Fruit fly (Drosophila melanogaster): Measurements from ENCODE around the gene eIF4G1.

The eIF4G1 gene

DNA sequence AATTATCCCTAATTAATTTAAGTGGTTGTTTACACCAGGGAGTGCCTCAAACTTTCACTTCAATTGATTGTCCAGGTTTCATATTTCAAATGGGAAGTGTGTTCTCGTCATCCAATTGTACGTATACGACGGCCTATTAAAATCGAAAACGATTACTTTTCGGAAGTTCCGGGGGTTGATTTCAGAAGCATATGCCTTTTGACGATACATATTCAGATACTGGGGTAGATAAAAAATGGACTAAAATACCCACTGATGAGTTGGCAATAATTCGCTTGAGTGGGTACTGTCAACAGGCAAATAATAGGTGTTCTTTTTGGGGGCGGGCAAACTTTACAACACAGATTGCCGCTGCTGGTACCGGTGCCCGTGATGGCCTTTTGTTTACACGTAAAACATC lies 44.1 kb upstream of the eIF4G1 start (continued):
- TF ChIP-seq Dfd (GFP tag; optimal IDR thresholded peaks at IDR 0.05) (no peak), CG7987 (GFP tag; optimal IDR thresholded peaks at IDR 0.05) (no peak), disco-r (GFP tag; optimal IDR thresholded peaks at IDR 0.05) (no peak), CoRest (tag; optimal IDR thresholded peaks at IDR 0.05) (no peak), Nf-YC (tag; optimal IDR thresholded peaks at IDR 0.05) (peak; percentile 51)

DNA sequence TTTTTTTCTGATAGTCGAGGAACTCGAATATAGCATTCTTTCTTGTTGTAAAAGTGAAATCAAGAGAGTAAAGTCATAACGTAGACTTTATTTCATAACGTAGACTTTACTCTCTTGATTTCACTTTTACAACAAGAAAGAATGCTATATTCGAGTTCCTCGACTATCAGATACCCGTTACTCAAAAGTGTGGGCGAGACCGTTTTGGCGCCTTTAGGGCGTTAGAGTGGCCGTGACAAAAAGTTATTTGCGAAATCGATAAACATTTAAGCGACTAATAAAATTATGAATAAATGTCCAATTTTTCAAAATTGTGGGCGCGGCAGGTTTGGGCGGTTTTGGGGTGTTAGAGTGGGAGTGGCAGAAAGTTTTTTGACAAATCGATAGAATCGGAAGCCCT lies 40.6 kb upstream of the eIF4G1 start:
- TF ChIP-seq CG14860 (GFP tag; IDR thresholded peaks at IDR 0.05; ENCODE audit: partially characterized antibody) = peak; percentile 54; the same call in 1 of the 3 replicates
- no peak for TF ChIP-seq sim (GFP tag; IDR thresholded peaks at IDR 0.05)
- TF ChIP-seq CG7963 (GFP tag; IDR thresholded peaks at IDR 0.05; ENCODE audit: partially characterized antibody) = peak; percentile 41; the same call in 1 of the 3 replicates
- TF ChIP-seq CG16813 (GFP tag; IDR thresholded peaks at IDR 0.05; ENCODE audit: partially characterized antibody) = peak; percentile 55; the same call in 1 of the 3 replicates
- no peak for TF ChIP-seq CG16863 (GFP tag; optimal IDR thresholded peaks at IDR 0.05)
- TF ChIP-seq H15 (GFP tag; IDR thresholded peaks at IDR 0.05) = no peak
- no peak for TF ChIP-seq pan (optimal IDR thresholded peaks at IDR 0.05)
- no peak for TF ChIP-seq pan (GFP tag; optimal IDR thresholded peaks at IDR 0.05 in 1 of 2, IDR thresholded peaks at IDR 0.05 in 1 of 2)
- no peak for TF ChIP-seq CG3847 (GFP tag; IDR thresholded peaks at IDR 0.05)
- no peak for TF ChIP-seq CG7786 (GFP tag; optimal IDR thresholded peaks at IDR 0.05)
- TF ChIP-seq Scr (GFP tag; IDR thresholded peaks at IDR 0.05; ENCODE audit: partially characterized antibody) = 0 out of 2 replicates have a peak, but pooled peaks have one; percentile 35
- peak; percentile 47; the same call in 2 of the 3 replicates for TF ChIP-seq HLH4C (GFP tag; IDR thresholded peaks at IDR 0.05; ENCODE audit: partially characterized antibody)

DNA sequence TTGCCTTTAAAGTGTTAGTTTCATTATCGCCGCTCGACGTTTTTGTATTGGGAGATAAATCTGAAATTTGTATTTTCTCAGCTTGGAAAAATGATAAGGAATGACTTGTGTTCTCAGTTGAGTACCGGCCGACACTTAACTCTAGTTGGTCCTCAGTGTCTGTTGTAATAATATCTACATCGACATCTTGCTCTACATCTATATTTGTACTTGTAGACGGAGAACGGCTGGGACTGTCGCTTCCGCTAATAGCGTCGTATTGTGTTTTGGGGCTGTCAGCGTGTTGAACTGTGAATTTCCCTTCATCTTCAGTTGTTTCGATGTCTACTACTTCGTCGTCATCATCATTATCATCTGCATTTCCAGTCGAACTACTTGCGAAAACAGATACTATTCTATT lies 33.2 kb upstream of the eIF4G1 start:
- TF ChIP-seq CG15011 (GFP tag; optimal IDR thresholded peaks at IDR 0.05) = no peak
- no peak for TF ChIP-seq slbo (GFP tag; IDR thresholded peaks at IDR 0.05)
- TF ChIP-seq CG7372 (GFP tag; IDR thresholded peaks at IDR 0.05) = no peak
- TF ChIP-seq CG34376 (GFP tag; optimal IDR thresholded peaks at IDR 0.05) = peak; percentile 34
- TF ChIP-seq Ets65A (GFP tag) = peak; percentile 41
- no peak for TF ChIP-seq E2f2 (GFP tag; IDR thresholded peaks at IDR 0.05)
- TF ChIP-seq CG7556 (GFP tag; optimal IDR thresholded peaks at IDR 0.05) = no peak
- TF ChIP-seq Nf-YB (GFP tag; optimal IDR thresholded peaks at IDR 0.05) = no peak
- TF ChIP-seq MBD-R2 (GFP tag; IDR thresholded peaks at IDR 0.05) = no peak
- no peak for TF ChIP-seq grn (GFP tag; optimal IDR thresholded peaks at IDR 0.05)
- TF ChIP-seq CG3407 (GFP tag; optimal IDR thresholded peaks at IDR 0.05) = no peak
- peak; percentile 23 for TF ChIP-seq sug (tag; optimal IDR thresholded peaks at IDR 0.05)
- no peak for TF ChIP-seq sna (GFP tag; IDR thresholded peaks at IDR 0.05; ENCODE audit: partially characterized antibody)
- peak; percentile 61; the same call in 1 of the 3 replicates for TF ChIP-seq CG2199 (GFP tag; IDR thresholded peaks at IDR 0.05)
- peak; percentile 71 for TF ChIP-seq Med (GFP tag)
- no peak for TF ChIP-seq vnd (GFP tag; IDR thresholded peaks at IDR 0.05; ENCODE audit: partially characterized antibody)
- TF ChIP-seq CG7928 (GFP tag; optimal IDR thresholded peaks at IDR 0.05) = no peak
- TF ChIP-seq grau (tag; optimal IDR thresholded peaks at IDR 0.05) = no peak
- TF ChIP-seq her (GFP tag; optimal IDR thresholded peaks at IDR 0.05) = no peak
- no peak for TF ChIP-seq croc (GFP tag; conservative IDR thresholded peaks at IDR 0.05)

DNA sequence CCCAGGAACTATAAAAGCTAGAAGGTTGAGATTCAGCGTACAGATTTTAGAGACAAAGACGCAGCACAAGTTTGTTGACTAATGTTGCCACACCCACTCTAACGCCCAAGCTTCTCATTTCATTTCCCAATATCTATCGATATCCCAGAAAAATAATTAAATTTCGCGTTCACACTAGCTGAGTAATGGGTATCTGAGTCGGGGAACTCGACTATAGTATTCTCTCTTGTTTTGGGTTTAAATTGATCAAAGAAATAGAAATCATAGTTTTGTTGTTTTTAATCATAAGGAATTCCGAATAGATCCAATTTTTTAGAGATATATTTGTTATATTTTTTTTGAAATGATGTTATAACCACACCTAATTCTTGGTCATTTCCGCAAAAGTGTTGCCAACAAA lies 32.7 kb upstream of the eIF4G1 start:
- no peak for TF ChIP-seq CG15073 (GFP tag; optimal IDR thresholded peaks at IDR 0.05)
- peak; percentile 53 for TF ChIP-seq D19B (GFP tag; optimal IDR thresholded peaks at IDR 0.05)
- peak; percentile 37 for TF ChIP-seq CG30020 (tag; optimal IDR thresholded peaks at IDR 0.05)
- no peak for TF ChIP-seq usp (GFP tag; optimal IDR thresholded peaks at IDR 0.05)
- TF ChIP-seq pnt (GFP tag; optimal IDR thresholded peaks at IDR 0.05) = no peak
- TF ChIP-seq CG4424 (GFP tag; optimal IDR thresholded peaks at IDR 0.05) = no peak
- TF ChIP-seq sens (GFP tag) = peak; percentile 16
- no peak for TF ChIP-seq CG10366 (GFP tag; IDR thresholded peaks at IDR 0.05)
- TF ChIP-seq CG6254 (GFP tag; optimal IDR thresholded peaks at IDR 0.05) = no peak
- peak; percentile 60 for TF ChIP-seq CG17802 (tag; optimal IDR thresholded peaks at IDR 0.05)
- no peak for TF ChIP-seq C15 (GFP tag; IDR thresholded peaks at IDR 0.05)
- no peak for TF ChIP-seq CG32772 (GFP tag; IDR thresholded peaks at IDR 0.05)
- TF ChIP-seq Atf3 (GFP tag; optimal IDR thresholded peaks at IDR 0.05) = no peak
